Worm (Caenorhabditis elegans): ENCODE data around the gene T04C9.1.

Gene T04C9.1

DNA sequence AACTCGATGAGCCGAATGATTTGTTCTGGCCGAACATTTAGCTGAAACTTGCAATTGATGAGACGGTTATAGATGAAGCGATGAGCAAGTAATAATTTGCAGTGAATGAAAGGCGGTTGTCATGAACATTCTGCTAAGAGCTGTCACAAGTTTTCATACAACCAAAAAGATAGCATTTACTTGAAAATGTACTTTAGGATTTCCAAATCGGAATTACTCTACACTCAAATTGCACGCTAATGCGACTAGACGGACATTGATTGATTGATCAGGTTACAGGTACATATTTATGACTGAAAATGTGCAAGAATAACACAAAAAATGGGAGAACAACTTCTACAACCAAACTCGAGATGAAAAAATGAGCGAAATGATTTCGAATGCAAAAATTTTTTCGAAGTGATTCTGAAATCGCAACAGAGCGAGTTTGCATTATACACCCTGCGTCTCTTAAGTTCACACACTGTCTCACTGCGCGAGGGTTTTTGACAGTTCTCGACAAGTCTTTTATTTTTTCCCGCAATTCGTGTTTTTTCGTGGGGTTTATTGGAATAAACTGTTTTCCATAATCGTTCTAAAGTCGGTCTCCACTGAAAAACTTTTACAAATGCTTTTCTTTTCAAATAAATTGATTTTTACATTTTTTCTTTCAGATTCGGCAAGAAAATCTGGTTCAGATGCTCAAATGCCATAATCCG lies 26.6 kb downstream of the T04C9.1 start, which contains the start of the genes npp-10 and cyk-3 (continued):
- TF ChIP-seq unc-30 (tag; optimal IDR thresholded peaks at IDR 0.05): no peak
- TF ChIP-seq aha-1 (tag; optimal IDR thresholded peaks at IDR 0.05): no peak
- TF ChIP-seq unc-98 (GFP tag; IDR thresholded peaks at IDR 0.05): no peak
- TF ChIP-seq lin-14 (GFP tag; optimal IDR thresholded peaks at IDR 0.05): no peak
- peak in 1 of 3 experiments; percentile 42 for TF ChIP-seq ceh-82 (tag; optimal IDR thresholded peaks at IDR 0.05)
- peak; percentile 27 for TF ChIP-seq xbp-1 (tag; optimal IDR thresholded peaks at IDR 0.05)
- no peak for TF ChIP-seq pax-3 (tag; optimal IDR thresholded peaks at IDR 0.05)
- no peak for TF ChIP-seq nhr-28 (tag; optimal IDR thresholded peaks at IDR 0.05)
- TF ChIP-seq C16A3.4 (tag; optimal IDR thresholded peaks at IDR 0.05): peak; percentile 57
- TF ChIP-seq efl-1 (optimal IDR thresholded peaks at IDR 0.05): peak; percentile 70 to 78
- TF ChIP-seq efl-1 (GFP tag; optimal IDR thresholded peaks at IDR 0.05 in 1 of 2): peak; percentile 74 to 96
- no peak for TF ChIP-seq fos-1 (tag; optimal IDR thresholded peaks at IDR 0.05)
- no peak for TF ChIP-seq sptf-1 (tag; optimal IDR thresholded peaks at IDR 0.05)
- TF ChIP-seq nhr-85 (tag): peak; percentile 75
- no peak for TF ChIP-seq C04F5.9 (tag; optimal IDR thresholded peaks at IDR 0.05)
- peak; percentile 9 for TF ChIP-seq unc-130 (tag; optimal IDR thresholded peaks at IDR 0.05)
- no peak for TF ChIP-seq sox-4 (tag; optimal IDR thresholded peaks at IDR 0.05)
- no peak for TF ChIP-seq nhr-76 (tag; optimal IDR thresholded peaks at IDR 0.05)
- TF ChIP-seq mab-9 (GFP tag; IDR thresholded peaks at IDR 0.05): no peak
- no peak for TF ChIP-seq alr-1 (tag; optimal IDR thresholded peaks at IDR 0.05; ENCODE audit: borderline replicate concordance)
- peak in 1 of 6 experiments; percentile 13 for TF ChIP-seq elt-3 (tag; optimal IDR thresholded peaks at IDR 0.05)
- TF ChIP-seq grh-1 (GFP tag; IDR thresholded peaks at IDR 0.05): no peak
- no peak for TF ChIP-seq pqm-1 (tag; optimal IDR thresholded peaks at IDR 0.05)
- TF ChIP-seq lin-39 (tag; optimal IDR thresholded peaks at IDR 0.05): no peak
- no peak for TF ChIP-seq ztf-11 (tag; optimal IDR thresholded peaks at IDR 0.05)

DNA sequence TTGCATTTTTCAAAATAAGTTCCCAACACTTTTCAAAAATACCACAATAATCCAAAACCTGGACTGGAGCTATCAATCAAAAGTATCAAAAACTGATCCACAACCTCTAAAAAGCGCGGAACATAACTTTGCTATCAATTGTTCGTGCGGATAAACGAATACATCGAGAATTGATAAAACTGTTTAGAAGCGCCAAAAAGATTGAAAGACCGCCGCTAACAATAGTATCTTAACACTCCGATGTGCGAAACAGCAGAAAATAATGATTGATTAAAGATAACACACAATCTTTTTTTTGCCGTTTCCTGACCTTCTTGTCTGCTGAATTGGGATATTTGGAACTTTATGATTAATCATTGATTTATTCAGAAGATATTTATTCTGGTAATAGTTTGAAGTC lies 35.4 kb downstream of the T04C9.1 start, which contains the start of gene tbx-7:
TSS of gene tbx-7 (minus strand) at position 101 of the 400 bp plus-strand sequence.
- no peak for TF ChIP-seq nhr-71 (tag; optimal IDR thresholded peaks at IDR 0.05)
- TF ChIP-seq snpc-4 (tag; optimal IDR thresholded peaks at IDR 0.05): no peak
- TF ChIP-seq hpl-2 (GFP tag; optimal IDR thresholded peaks at IDR 0.05): no peak
- TF ChIP-seq efl-1 (optimal IDR thresholded peaks at IDR 0.05): no peak
- TF ChIP-seq efl-1 (GFP tag; optimal IDR thresholded peaks at IDR 0.05 in 1 of 2): no peak
- no peak for TF ChIP-seq aly-2 (tag; optimal IDR thresholded peaks at IDR 0.05)
- TF ChIP-seq hlh-17 (GFP tag; optimal IDR thresholded peaks at IDR 0.05; ENCODE audit: borderline replicate concordance): no peak
- no peak for TF ChIP-seq C04F5.9 (tag; optimal IDR thresholded peaks at IDR 0.05)
- TF ChIP-seq ceh-63 (GFP tag; optimal IDR thresholded peaks at IDR 0.05): no peak
- no peak for TF ChIP-seq nhr-84 (tag; optimal IDR thresholded peaks at IDR 0.05)

DNA sequence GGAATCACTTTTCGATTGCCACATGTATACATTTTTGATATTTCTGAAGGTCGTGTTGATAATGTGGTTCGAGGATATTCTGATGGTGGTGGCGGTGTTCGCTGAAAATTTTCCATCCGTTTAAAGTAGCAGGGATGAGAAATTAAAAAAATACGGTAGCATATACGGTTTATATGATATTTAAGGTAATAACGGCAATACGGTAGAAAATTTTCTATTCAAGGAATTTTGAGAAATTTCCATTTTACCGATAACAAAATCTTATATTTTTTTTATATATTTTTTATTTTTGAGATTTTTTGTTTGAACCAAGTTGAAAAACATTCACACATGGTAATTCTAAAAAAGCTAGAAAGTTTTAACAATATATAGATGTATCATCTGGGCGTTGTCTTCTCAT lies 37.5 kb downstream of the T04C9.1 start, which contains the start of gene ZK328.6:
TSS of gene ZK328.6 (minus strand) at position 101 of the 400 bp plus-strand sequence.
- TF ChIP-seq aha-1 (tag; optimal IDR thresholded peaks at IDR 0.05): no peak
- no peak for TF ChIP-seq grh-1 (GFP tag; IDR thresholded peaks at IDR 0.05)
- TF ChIP-seq zag-1 (tag; optimal IDR thresholded peaks at IDR 0.05): no peak
- TF ChIP-seq ceh-88 (GFP tag; IDR thresholded peaks at IDR 0.05): no peak
- TF ChIP-seq sup-37 (GFP tag; optimal IDR thresholded peaks at IDR 0.05): no peak
- no peak for TF ChIP-seq pqm-1 (tag; optimal IDR thresholded peaks at IDR 0.05)
- TF ChIP-seq skn-1 (tag; optimal IDR thresholded peaks at IDR 0.05): no peak
- no peak for TF ChIP-seq egl-27 (tag; optimal IDR thresholded peaks at IDR 0.05)
- no peak for TF ChIP-seq nhr-71 (tag; optimal IDR thresholded peaks at IDR 0.05)
- TF ChIP-seq C34B4.2 (tag; optimal IDR thresholded peaks at IDR 0.05): no peak
- TF ChIP-seq nhr-84 (tag; optimal IDR thresholded peaks at IDR 0.05): no peak
- TF ChIP-seq mep-1 (tag; optimal IDR thresholded peaks at IDR 0.05): no peak
- no peak for TF ChIP-seq mab-9 (GFP tag; IDR thresholded peaks at IDR 0.05)
- TF ChIP-seq nhr-47 (tag; optimal IDR thresholded peaks at IDR 0.05): no peak
- TF ChIP-seq snpc-4 (tag; optimal IDR thresholded peaks at IDR 0.05): no peak
- TF ChIP-seq F16B12.6 (tag; optimal IDR thresholded peaks at IDR 0.05): no peak
- no peak for TF ChIP-seq lin-39 (tag; optimal IDR thresholded peaks at IDR 0.05)
